Fruit fly (Drosophila melanogaster): ENCODE results near the gene CG31268.
A peak's percentile ranks its signal among the peaks of the same experiment; 100 is the strongest.

CG31268 gene

DNA sequence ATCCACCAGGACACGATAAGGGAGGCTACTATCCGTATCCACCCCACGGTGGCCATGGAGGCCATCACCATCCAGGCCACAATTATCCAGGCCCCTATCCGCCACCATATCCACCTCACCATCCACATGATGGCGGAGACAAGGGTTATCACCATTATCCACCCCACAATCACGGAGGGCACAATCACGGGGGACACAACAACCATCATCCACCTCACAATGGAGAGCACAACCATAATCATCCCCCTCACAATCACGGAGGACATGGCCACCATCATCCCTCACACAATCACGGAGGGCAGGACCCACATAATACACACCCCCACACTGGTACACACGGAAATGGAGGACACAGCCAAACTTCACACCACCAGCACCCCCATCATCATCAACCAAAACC, 1.8 kb upstream of the CG31268 start:
- TF ChIP-seq usp (GFP tag; optimal IDR thresholded peaks at IDR 0.05) (no peak), EcR (GFP tag; optimal IDR thresholded peaks at IDR 0.05) (no peak), pan (optimal IDR thresholded peaks at IDR 0.05) (no peak), CG8478 (optimal IDR thresholded peaks at IDR 0.05) (no peak), Dll (optimal IDR thresholded peaks at IDR 0.05) (no peak)

dm6 chr3R:17035945-17036344, 4.3 kb downstream of the CG31268 start, which contains the start of gene CG4009:
Gene CG4009 (minus strand): TSS chr3R:17036045.
- TF ChIP-seq psq (optimal IDR thresholded peaks at IDR 0.05), result no peak
- no peak for TF ChIP-seq pan (optimal IDR thresholded peaks at IDR 0.05)
- TF ChIP-seq EcR (GFP tag; optimal IDR thresholded peaks at IDR 0.05), result no peak
- TF ChIP-seq CG8478 (optimal IDR thresholded peaks at IDR 0.05), result no peak
- no peak for TF ChIP-seq usp (GFP tag; optimal IDR thresholded peaks at IDR 0.05)

- no peak for TF ChIP-seq pan (optimal IDR thresholded peaks at IDR 0.05)
- no peak for TF ChIP-seq EcR (GFP tag; optimal IDR thresholded peaks at IDR 0.05)
- no peak for TF ChIP-seq CG8478 (optimal IDR thresholded peaks at IDR 0.05)
- TF ChIP-seq psq (optimal IDR thresholded peaks at IDR 0.05), result no peak
- TF ChIP-seq usp (GFP tag; optimal IDR thresholded peaks at IDR 0.05), result no peak
- no peak for TF ChIP-seq Dll (optimal IDR thresholded peaks at IDR 0.05)
These were observed 8.6 kb downstream of the CG31268 start, which contains the start of the genes CG18213 and Trm7-32 for dm6 chr3R:17039993-17040807. Gene CG18213 (minus strand): TSS chr3R:17040203. Gene Trm7-32 (plus strand): TSS chr3R:17040682.

DNA sequence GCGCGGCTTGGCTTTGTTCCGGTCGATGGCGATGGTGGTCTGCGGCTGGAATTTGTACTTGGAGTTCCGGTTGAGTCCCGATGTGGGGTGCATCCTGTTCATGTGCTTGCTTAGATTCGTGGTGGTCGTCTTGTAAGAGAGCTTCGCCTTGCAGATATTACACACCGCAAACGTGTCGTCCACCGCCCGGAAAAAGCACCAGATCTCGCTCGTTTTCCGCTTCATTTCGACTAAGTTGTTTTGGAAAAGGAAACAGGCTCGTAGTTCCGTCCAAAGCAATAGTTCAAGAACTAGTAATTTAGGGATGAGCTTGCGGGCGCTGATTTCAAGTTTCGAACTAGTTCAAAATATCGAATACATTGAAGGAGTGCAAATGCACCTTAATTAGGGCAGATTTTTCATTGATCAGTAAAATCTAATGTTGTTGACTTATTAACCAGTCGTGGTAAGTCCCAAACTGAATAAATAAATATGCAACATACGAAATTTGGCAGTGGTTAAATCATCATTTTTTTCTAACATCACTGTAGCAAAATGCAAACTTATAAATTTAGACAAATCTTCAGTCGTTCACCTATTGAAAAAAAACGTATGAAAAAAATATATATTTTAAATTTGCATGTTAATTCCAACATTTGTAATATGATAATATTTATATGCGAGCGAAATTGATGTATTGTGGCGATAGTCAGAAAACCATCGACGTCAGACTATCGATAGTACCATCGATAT, 11.4 kb downstream of the CG31268 start, which contains the start of the genes bdwf and Patr-1:
Gene bdwf, minus strand, starts transcription at position 299 of the 732 bp plus-strand sequence.
Gene Patr-1, plus strand, starts transcription at position 727 of the 732 bp plus-strand sequence.
- TF ChIP-seq CG8478 (optimal IDR thresholded peaks at IDR 0.05) (no peak), EcR (GFP tag; optimal IDR thresholded peaks at IDR 0.05) (no peak), usp (GFP tag; optimal IDR thresholded peaks at IDR 0.05) (no peak), psq (optimal IDR thresholded peaks at IDR 0.05) (no peak), pan (optimal IDR thresholded peaks at IDR 0.05) (no peak), Dll (optimal IDR thresholded peaks at IDR 0.05) (no peak)

dm6 chr3R:17043570-17043923, 11.9 kb downstream of the CG31268 start:
- no peak for TF ChIP-seq Dll (optimal IDR thresholded peaks at IDR 0.05)
- TF ChIP-seq pan (optimal IDR thresholded peaks at IDR 0.05), result no peak
- no peak for TF ChIP-seq EcR (GFP tag; optimal IDR thresholded peaks at IDR 0.05)

dm6 chr3R:17048867-17049266, 17.3 kb downstream of the CG31268 start:
- TF ChIP-seq CG8478 (optimal IDR thresholded peaks at IDR 0.05) (no peak), usp (GFP tag; optimal IDR thresholded peaks at IDR 0.05) (no peak), Dll (optimal IDR thresholded peaks at IDR 0.05) (no peak), pan (optimal IDR thresholded peaks at IDR 0.05) (no peak), EcR (GFP tag; optimal IDR thresholded peaks at IDR 0.05) (no peak), psq (optimal IDR thresholded peaks at IDR 0.05) (no peak)

dm6 chr3R:17052465-17053149, 21.0 kb downstream of the CG31268 start:
- TF ChIP-seq Dll (optimal IDR thresholded peaks at IDR 0.05) (peak; percentile 37), EcR (GFP tag; optimal IDR thresholded peaks at IDR 0.05) (no peak)

DNA sequence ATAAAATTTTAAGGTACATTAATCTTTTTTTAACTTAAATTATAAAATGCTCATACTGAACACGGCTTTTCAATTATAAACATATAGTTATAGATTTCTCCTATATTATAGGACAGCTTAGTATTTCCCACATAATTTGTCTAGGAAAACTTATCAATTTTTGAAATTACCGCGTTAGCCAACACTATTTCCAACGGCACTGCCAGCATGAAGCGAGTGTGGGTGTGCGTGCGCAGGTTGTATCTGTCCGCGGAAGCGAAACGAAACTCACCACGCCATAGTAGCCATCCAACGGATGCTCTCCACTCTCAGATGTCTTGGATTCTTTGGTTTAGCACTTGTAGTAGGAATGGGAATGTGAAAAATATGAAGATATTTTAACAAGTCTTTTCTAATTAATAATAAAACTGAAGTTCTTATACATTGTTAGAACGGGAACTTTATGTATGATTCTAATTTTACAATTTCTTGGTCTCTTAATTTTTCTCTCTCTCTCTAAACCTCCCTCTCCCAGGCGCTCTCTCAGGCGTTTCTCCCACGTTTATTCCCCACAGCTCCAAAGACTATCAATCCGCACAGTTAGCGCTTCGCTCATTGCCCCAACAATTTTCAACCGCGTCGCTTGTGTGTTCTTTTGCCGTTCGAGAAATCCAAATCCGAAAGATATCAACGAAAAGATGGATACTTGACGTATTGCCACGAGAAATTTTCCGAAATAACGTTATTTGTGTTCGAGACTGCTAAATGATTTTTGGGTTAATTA, 22.0 kb downstream of the CG31268 start, which contains the start of gene Dad:
Gene Dad, plus strand, starts transcription at position 593 of the 763 bp plus-strand sequence.
- TF ChIP-seq pan (optimal IDR thresholded peaks at IDR 0.05) (no peak), Dll (optimal IDR thresholded peaks at IDR 0.05) (peak; percentile 90)

- no peak for TF ChIP-seq Dll (optimal IDR thresholded peaks at IDR 0.05)
- TF ChIP-seq EcR (GFP tag; optimal IDR thresholded peaks at IDR 0.05), result no peak
- no peak for TF ChIP-seq usp (GFP tag; optimal IDR thresholded peaks at IDR 0.05)
- TF ChIP-seq pan (optimal IDR thresholded peaks at IDR 0.05), result no peak
- TF ChIP-seq psq (optimal IDR thresholded peaks at IDR 0.05), result no peak
These were observed 22.9 kb downstream of the CG31268 start for dm6 chr3R:17054528-17054927.

DNA sequence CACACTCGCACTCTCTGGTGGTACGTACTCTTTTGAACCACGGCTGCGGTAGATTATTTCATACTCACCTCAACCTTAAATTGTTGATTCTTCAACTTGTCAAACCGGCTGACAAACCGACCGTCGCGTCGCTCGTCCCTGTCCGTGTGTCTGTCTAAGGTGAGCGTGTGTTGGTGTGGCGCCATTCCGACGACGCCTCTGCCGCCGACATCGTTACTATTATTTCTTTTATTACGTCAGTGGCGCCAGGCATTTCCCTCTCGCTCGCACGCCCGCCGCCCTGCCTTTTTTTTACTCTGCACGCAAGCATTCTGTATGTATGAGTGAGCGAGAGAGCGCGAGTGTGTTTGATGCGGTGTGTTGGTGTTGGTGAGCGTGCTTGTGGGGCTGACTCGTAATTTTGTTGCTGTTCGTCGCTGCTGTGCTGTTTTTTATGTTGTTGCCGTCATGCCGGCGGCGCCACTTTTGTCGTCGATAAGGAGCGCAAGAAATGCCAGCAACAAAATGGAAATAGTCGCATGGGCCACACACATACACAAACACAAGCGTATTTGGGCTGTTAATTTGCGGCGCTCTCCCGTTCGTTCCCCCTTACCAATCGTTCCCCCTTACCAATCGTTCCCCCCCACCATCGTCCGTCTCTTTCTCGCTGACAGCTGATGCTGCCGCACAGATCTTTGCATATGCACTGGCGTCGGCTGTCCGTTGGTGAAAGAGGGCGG, 24.7 kb downstream of the CG31268 start:
- peak; percentile 77 for TF ChIP-seq CG8478 (optimal IDR thresholded peaks at IDR 0.05)
- no peak for TF ChIP-seq usp (GFP tag; optimal IDR thresholded peaks at IDR 0.05)
- TF ChIP-seq Dll (optimal IDR thresholded peaks at IDR 0.05), result peak; percentile 97
- no peak for TF ChIP-seq psq (optimal IDR thresholded peaks at IDR 0.05)
- peak; percentile 51 for TF ChIP-seq pan (optimal IDR thresholded peaks at IDR 0.05)

dm6 chr3R:17056905-17057251, 25.3 kb downstream of the CG31268 start:
- no peak for TF ChIP-seq usp (GFP tag; optimal IDR thresholded peaks at IDR 0.05)
- no peak for TF ChIP-seq pan (optimal IDR thresholded peaks at IDR 0.05)
- no peak for TF ChIP-seq EcR (GFP tag; optimal IDR thresholded peaks at IDR 0.05)
- no peak for TF ChIP-seq psq (optimal IDR thresholded peaks at IDR 0.05)
- no peak for TF ChIP-seq Dll (optimal IDR thresholded peaks at IDR 0.05)
- no peak for TF ChIP-seq CG8478 (optimal IDR thresholded peaks at IDR 0.05)

All from whole organism.